Fruit fly (Drosophila melanogaster) whole organism, embryonic: Measurements from ENCODE around the gene CG6465.

Experiments used
- Atf-2 ChIP-seq: fragments of 200-800 bp; sonication (Bioruptor generic); optimal IDR thresholded peaks from 2 replicates; lab custom pipeline; 2016; ENCODE audit warnings: missing biosample characterization, missing genetic modification characterization
- Blimp-1 ChIP-seq: fragments of 200-800 bp; sonication (Bioruptor generic); optimal IDR thresholded peaks from 3 replicates; lab custom pipeline; 2018; ENCODE audit warnings: missing biosample characterization, missing genetic modification characterization, mild to moderate bottlenecking, moderate library complexity, missing genetic modification reagents
- Bteb2 ChIP-seq: fragments of 200-800 bp; sonication (Bioruptor generic); optimal IDR thresholded peaks from 2 replicates; lab custom pipeline; 2016; ENCODE audit warnings: missing biosample characterization, missing genetic modification characterization
- CG10565 ChIP-seq: fragments of 200-800 bp; sonication (Bioruptor generic); optimal IDR thresholded peaks from 3 replicates; lab custom pipeline; 2016; ENCODE audit warnings: missing biosample characterization, mild to moderate bottlenecking, missing genetic modification characterization
- CG11723 ChIP-seq: fragments of 200-800 bp; sonication (Bioruptor generic); optimal IDR thresholded peaks from 2 replicates; lab custom pipeline; 2017; ENCODE audit warnings: missing biosample characterization, mild to moderate bottlenecking, missing genetic modification characterization
- CG12236 ChIP-seq: fragments of 200-800 bp; sonication (Bioruptor generic); optimal IDR thresholded peaks from 2 replicates; lab custom pipeline; 2016; ENCODE audit warnings: missing biosample characterization, missing genetic modification characterization
- CG14050 ChIP-seq: fragments of 200-800 bp; sonication (Bioruptor generic); IDR thresholded peaks from 3 replicates; pipeline ENCODE4 v1.3.6; 2022; ENCODE audit warnings: missing biosample characterization, missing genetic modification characterization
- CG16863 ChIP-seq: fragments of 200-800 bp; sonication (Bioruptor generic); optimal IDR thresholded peaks from 3 replicates; lab custom pipeline; 2016; ENCODE audit warnings: missing biosample characterization, missing genetic modification characterization
- CG2116 ChIP-seq: fragments of 200-800 bp; sonication (Bioruptor generic); optimal IDR thresholded peaks from 3 replicates; lab custom pipeline; 2018; ENCODE audit warnings: missing biosample characterization, mild to moderate bottlenecking, missing genetic modification characterization
- CG2712 ChIP-seq: fragments of 200-800 bp; optimal IDR thresholded peaks from 3 replicates; lab custom pipeline; 2019; ENCODE audit warnings: missing biosample characterization, mild to moderate bottlenecking, missing genetic modification characterization, moderate library complexity
- CG30431 ChIP-seq: fragments of 200-800 bp; sonication (Bioruptor generic); optimal IDR thresholded peaks from 2 replicates; lab custom pipeline; 2017; ENCODE audit warnings: missing biosample characterization, missing genetic modification characterization
- CG3065 ChIP-seq: fragments of 200-800 bp; sonication (Bioruptor generic); optimal IDR thresholded peaks from 2 replicates; lab custom pipeline; 2016; ENCODE audit warnings: missing biosample characterization, missing genetic modification characterization
- CG4404 ChIP-seq: fragments of 200-800 bp; sonication (Bioruptor generic); IDR thresholded peaks from 2 replicates; pipeline ENCODE4 v1.3.6; 2022; ENCODE audit warnings: missing biosample characterization, missing genetic modification characterization
- CG6813 ChIP-seq: fragments of 200-800 bp; sonication (Bioruptor generic); optimal IDR thresholded peaks from 2 replicates; lab custom pipeline; 2017; ENCODE audit warnings: missing biosample characterization, missing genetic modification characterization, mild to moderate bottlenecking, moderate library complexity, missing genetic modification reagents
- CG7357 ChIP-seq: fragments of 200-800 bp; sonication (Bioruptor generic); IDR thresholded peaks from 3 replicates; pipeline ENCODE4 v1.3.6; 2022; ENCODE audit warnings: missing biosample characterization, missing genetic modification characterization
- CG7786 ChIP-seq: fragments of 200-800 bp; sonication (Bioruptor generic); optimal IDR thresholded peaks from 2 replicates; lab custom pipeline; 2016; ENCODE audit warnings: missing biosample characterization, missing genetic modification characterization
- CG8281 ChIP-seq: fragments of 200-800 bp; sonication (Bioruptor generic); optimal IDR thresholded peaks from 2 replicates; lab custom pipeline; 2018; ENCODE audit warnings: missing biosample characterization, mild to moderate bottlenecking, missing genetic modification characterization, moderate library complexity
- CG9797 ChIP-seq: fragments of 200-800 bp; sonication (Bioruptor generic); optimal IDR thresholded peaks from 3 replicates; lab custom pipeline; 2018; ENCODE audit warnings: missing biosample characterization, mild to moderate bottlenecking, missing genetic modification characterization
- CG9876 ChIP-seq: fragments of 200-800 bp; sonication (Bioruptor generic); optimal IDR thresholded peaks from 2 replicates; lab custom pipeline; 2016; ENCODE audit warnings: missing biosample characterization, missing genetic modification characterization
- CG9932 ChIP-seq: fragments of 200-800 bp; sonication (Bioruptor generic); IDR thresholded peaks from 2 replicates; pipeline ENCODE4 v1.3.6; 2022; ENCODE audit warnings: missing biosample characterization, missing genetic modification characterization
- CHES-1-like ChIP-seq: fragments of 200-800 bp; sonication (Bioruptor generic); optimal IDR thresholded peaks from 2 replicates; lab custom pipeline; 2016; ENCODE audit warnings: missing biosample characterization, missing genetic modification characterization
- CkIIα-i1 ChIP-seq: fragments of 200-800 bp; sonication (Bioruptor generic); IDR thresholded peaks from 2 replicates; pipeline ENCODE4 v1.3.6; 2022; ENCODE audit warnings: missing biosample characterization, missing genetic modification characterization
- Dref ChIP-seq: fragments of 200-800 bp; sonication (Bioruptor generic); IDR thresholded peaks from 2 replicates; pipeline ENCODE4 v1.3.6; 2022; ENCODE audit warnings: missing biosample characterization, missing genetic modification characterization
- Fer1 ChIP-seq: fragments of 200-800 bp; sonication (Bioruptor generic); optimal IDR thresholded peaks from 2 replicates; lab custom pipeline; 2017; ENCODE audit warnings: missing biosample characterization, mild to moderate bottlenecking, missing genetic modification characterization
- H15 ChIP-seq: fragments of 200-800 bp; sonication (Bioruptor generic); IDR thresholded peaks from 3 replicates; pipeline ENCODE4 v1.3.6; 2022; ENCODE audit warnings: missing biosample characterization, missing genetic modification characterization
- Hand ChIP-seq: fragments of 200-800 bp; sonication (Bioruptor generic); optimal IDR thresholded peaks from 2 replicates; lab custom pipeline; 2017; ENCODE audit warnings: mild to moderate bottlenecking, missing biosample characterization, missing genetic modification reagents, missing genetic modification characterization
- Hmx ChIP-seq: fragments of 200-800 bp; sonication (Bioruptor generic); optimal IDR thresholded peaks from 2 replicates; lab custom pipeline; 2016; ENCODE audit warnings: missing biosample characterization, missing genetic modification characterization
- Jarid2 ChIP-seq: fragments of 200-800 bp; sonication (Bioruptor generic); optimal IDR thresholded peaks from 3 replicates; lab custom pipeline; 2017; ENCODE audit warnings: mild to moderate bottlenecking, missing biosample characterization, missing genetic modification reagents, missing genetic modification characterization
- MESR4 ChIP-seq: fragments of 200-800 bp; sonication (Bioruptor generic); optimal IDR thresholded peaks from 2 replicates; lab custom pipeline; 2018; ENCODE audit warnings: missing biosample characterization, mild to moderate bottlenecking, missing genetic modification characterization, moderate library complexity
- NC2β ChIP-seq: fragments of 200-800 bp; sonication (Bioruptor generic); optimal IDR thresholded peaks from 2 replicates; lab custom pipeline; 2016; ENCODE audit warnings: missing biosample characterization, missing genetic modification characterization
- Six4 ChIP-seq: fragments of 200-800 bp; sonication (Bioruptor generic); optimal IDR thresholded peaks from 2 replicates; lab custom pipeline; 2016; ENCODE audit warnings: missing biosample characterization, missing genetic modification characterization
- Sry-β ChIP-seq: fragments of 200-800 bp; sonication (Bioruptor generic); optimal IDR thresholded peaks from 2 replicates; lab custom pipeline; 2018; ENCODE audit warnings: missing biosample characterization, mild to moderate bottlenecking, missing genetic modification characterization, moderate library complexity
- Ssrp ChIP-seq: fragments of 200-800 bp; sonication (Bioruptor generic); optimal IDR thresholded peaks from 2 replicates; lab custom pipeline; 2018; ENCODE audit warnings: missing biosample characterization, mild to moderate bottlenecking, missing genetic modification characterization, moderate library complexity
- Trl ChIP-seq, 3 experiments: fragments of >200 bp in 2 of 3; fragments of 200-800 bp in 1 of 3; sonication (Bioruptor generic) in 1 of 3; optimal IDR thresholded peaks; 2 replicates in 1 of 3; 3 replicates in 2 of 3; lab custom pipeline; 2016 to 2017; ENCODE audit warnings: missing biosample characterization in 1 of 3, missing genetic modification characterization in 1 of 3
- Xrp1 ChIP-seq: fragments of 200-800 bp; sonication (Bioruptor generic); IDR thresholded peaks from 2 replicates; pipeline ENCODE4 v1.3.6; 2022; ENCODE audit warnings: missing biosample characterization, missing genetic modification characterization
- aop ChIP-seq: fragments of 200-800 bp; sonication (Bioruptor generic); IDR thresholded peaks from 2 replicates; pipeline ENCODE4 v1.3.6; 2022; ENCODE audit warnings: missing biosample characterization, missing genetic modification characterization
- cas ChIP-seq: fragments of 200-800 bp; sonication (Bioruptor generic); IDR thresholded peaks from 2 replicates; pipeline ENCODE4 v1.3.6; 2022; ENCODE audit warnings: missing biosample characterization, missing genetic modification characterization
- chinmo ChIP-seq: fragments of 200-800 bp; sonication (Bioruptor generic); IDR thresholded peaks from 4 replicates; pipeline ENCODE4 v1.3.6; 2022; ENCODE audit warnings: missing biosample characterization, missing genetic modification characterization; ENCODE audit not compliant: partially characterized antibody
- cwo ChIP-seq: fragments of 200-800 bp; sonication (Bioruptor generic); optimal IDR thresholded peaks from 3 replicates; lab custom pipeline; 2017; ENCODE audit warnings: missing biosample characterization, missing genetic modification characterization, mild to moderate bottlenecking, moderate library complexity, missing genetic modification reagents
- dm ChIP-seq: fragments of 200-800 bp; sonication (Bioruptor generic); optimal IDR thresholded peaks from 3 replicates; lab custom pipeline; 2016; ENCODE audit warnings: missing biosample characterization, missing genetic modification characterization
- fd3F ChIP-seq: fragments of 200-800 bp; sonication (Bioruptor generic); optimal IDR thresholded peaks from 2 replicates; lab custom pipeline; 2018; ENCODE audit warnings: missing biosample characterization, mild to moderate bottlenecking, missing genetic modification characterization, moderate library complexity
- h ChIP-seq: fragments of >200 bp; optimal IDR thresholded peaks from 2 replicates; lab custom pipeline; 2017
- nmo ChIP-seq: fragments of 200-800 bp; sonication (Bioruptor generic); optimal IDR thresholded peaks from 2 replicates; lab custom pipeline; 2018; ENCODE audit warnings: missing biosample characterization, mild to moderate bottlenecking, missing genetic modification characterization, moderate library complexity
- pita ChIP-seq: fragments of 200-800 bp; sonication (Bioruptor generic); optimal IDR thresholded peaks from 2 replicates; lab custom pipeline; 2017; ENCODE audit warnings: missing biosample characterization, mild to moderate bottlenecking, missing genetic modification characterization
- scrt ChIP-seq: fragments of 200-800 bp; sonication (Bioruptor generic); optimal IDR thresholded peaks from 2 replicates; lab custom pipeline; 2018; ENCODE audit warnings: missing biosample characterization, mild to moderate bottlenecking, missing genetic modification characterization, moderate library complexity
- sens-2 ChIP-seq: fragments of 200-800 bp; sonication (Bioruptor generic); IDR thresholded peaks from 2 replicates; pipeline ENCODE4 v1.3.6; 2022; ENCODE audit warnings: missing biosample characterization, missing genetic modification characterization
- seq ChIP-seq: fragments of 200-800 bp; sonication (Bioruptor generic); IDR thresholded peaks from 2 replicates; pipeline ENCODE4 v1.3.6; 2022; ENCODE audit warnings: missing biosample characterization, missing genetic modification characterization
- shn ChIP-seq: fragments of 200-800 bp; sonication (Bioruptor generic); optimal IDR thresholded peaks from 3 replicates; lab custom pipeline; 2016; ENCODE audit warnings: missing biosample characterization, missing genetic modification characterization
- stc ChIP-seq: fragments of 200-800 bp; sonication (Bioruptor generic); IDR thresholded peaks from 2 replicates; pipeline ENCODE4 v1.3.6; 2022; ENCODE audit warnings: missing biosample characterization, missing genetic modification characterization
- tgo ChIP-seq: fragments of 200-800 bp; sonication (Bioruptor generic); IDR thresholded peaks from 3 replicates; pipeline ENCODE4 v1.3.6; 2022; ENCODE audit warnings: missing biosample characterization, missing genetic modification characterization
- tx ChIP-seq: fragments of 200-800 bp; sonication (Bioruptor generic); optimal IDR thresholded peaks from 2 replicates; lab custom pipeline; 2016; ENCODE audit warnings: missing biosample characterization, missing genetic modification characterization
- wdn ChIP-seq: fragments of 200-800 bp; sonication (Bioruptor generic); IDR thresholded peaks from 2 replicates; pipeline ENCODE4 v1.3.6; 2022; ENCODE audit warnings: missing biosample characterization, missing genetic modification characterization

Gene CG6465

DNA sequence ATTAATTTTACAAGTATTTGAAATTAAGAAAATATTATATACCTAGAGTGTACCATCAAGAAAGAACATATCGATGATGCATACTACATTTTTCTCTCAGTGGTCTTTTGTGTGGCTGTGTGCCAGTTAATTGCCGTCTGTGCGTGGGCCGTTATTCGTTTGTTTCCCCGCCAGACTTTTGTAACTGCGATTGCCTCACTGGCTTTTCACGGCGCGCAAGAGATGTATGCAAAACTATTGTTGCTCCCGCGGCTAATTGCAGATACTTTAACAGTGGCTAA, 4.6 kb upstream of the CG6465 start (continued):
- TF ChIP-seq CG2116 (GFP tag; lab: Kevin White, UChicago) (no peak), Blimp-1 (GFP tag; lab: Kevin White, UChicago) (peak; percentile 37), CG9876 (GFP tag; lab: Kevin White, UChicago) (no peak), MESR4 (GFP tag; lab: Kevin White, UChicago) (no peak), CG14050 (0 out of 3 replicates have a peak, but pooled peaks have one; percentile 45), tgo (GFP tag; lab: Robert Waterston, UW) (peak; percentile 59; the same call in 2 of the 3 replicates), NC2β (no peak), CG9797 (GFP tag; lab: Kevin White, UChicago) (no peak), sens-2 (peak; percentile 55; the same call in 1 of the 2 replicates), cas (GFP tag; lab: Robert Waterston, UW) (no peak), stc (GFP tag; lab: Robert Waterston, UW) (peak; percentile 76), H15 (GFP tag; lab: Robert Waterston, UW) (peak; percentile 74; the same call in 2 of the 3 replicates), Fer1 (GFP tag; lab: Kevin White, UChicago) (no peak), Dref (GFP tag; lab: Robert Waterston, UW) (no peak), Hand (GFP tag; lab: Kevin White, UChicago) (no peak), Bteb2 (GFP tag; lab: Kevin White, UChicago) (no peak), CG7786 (no peak), tx (no peak), Xrp1 (GFP tag; lab: Robert Waterston, UW) (peak; percentile 79), CG8281 (tag; lab: Kevin White, UChicago) (no peak), shn (no peak), CG2712 (tag; lab: Kevin White, UChicago) (peak; percentile 47), pita (GFP tag; lab: Kevin White, UChicago) (no peak), Ssrp (tag; lab: Kevin White, UChicago) (peak; percentile 51), CG30431 (GFP tag; lab: Kevin White, UChicago) (peak; percentile 62), Atf-2 (no peak), Six4 (GFP tag; lab: Kevin White, UChicago) (no peak), CG12236 (GFP tag; lab: Kevin White, UChicago) (no peak), CG9932 (GFP tag; lab: Robert Waterston, UW) (peak; percentile 35), CkIIα-i1 (GFP tag; lab: Robert Waterston, UW) (no peak), fd3F (GFP tag; lab: Kevin White, UChicago) (no peak), Sry-β (GFP tag; lab: Kevin White, UChicago) (no peak), CG3065 (GFP tag; lab: Kevin White, UChicago) (no peak), cwo (no peak), Trl (optimal IDR thresholded peaks at IDR 0.05; lab: Kevin White, UChicago) (no peak), Trl (GFP tag; optimal IDR thresholded peaks at IDR 0.05; lab: Kevin White, UChicago) (no peak), Hmx (GFP tag; lab: Kevin White, UChicago) (no peak), seq (GFP tag; lab: Robert Waterston, UW) (peak; percentile 70), CG11723 (no peak), aop (no peak), chinmo (no peak), CG10565 (GFP tag; lab: Kevin White, UChicago) (no peak), nmo (GFP tag; lab: Kevin White, UChicago) (no peak), wdn (GFP tag; lab: Robert Waterston, UW) (peak; percentile 11; the same call in 1 of the 2 replicates), Jarid2 (no peak), h (lab: Kevin White, UChicago) (no peak), CG4404 (GFP tag; lab: Robert Waterston, UW) (peak; percentile 24; the same call in 1 of the 2 replicates), CG7357 (GFP tag; lab: Robert Waterston, UW) (no peak), CG6813 (no peak), CG16863 (GFP tag; lab: Kevin White, UChicago) (no peak), dm (GFP tag; lab: Kevin White, UChicago) (no peak), scrt (GFP tag; lab: Kevin White, UChicago) (no peak), CHES-1-like (GFP tag; lab: Kevin White, UChicago) (no peak)
